Fruit fly (Drosophila melanogaster) whole organism, embryonic: ENCODE results near the gene rhea.

ENCODE experiments used
- Aef1 ChIP-seq: fragments of 200-800 bp; sonication (Bioruptor generic); IDR thresholded peaks from 3 replicates; pipeline ENCODE4 v1.3.6; 2022; ENCODE audit warnings: missing biosample characterization, missing genetic modification characterization
- Bdp1 ChIP-seq: fragments of 200-800 bp; sonication (Bioruptor generic); optimal IDR thresholded peaks from 3 replicates; lab custom pipeline; 2016; ENCODE audit warnings: missing biosample characterization, missing genetic modification characterization
- CG12071 ChIP-seq: fragments of 200-800 bp; sonication (Bioruptor generic); optimal IDR thresholded peaks from 3 replicates; lab custom pipeline; 2018; ENCODE audit warnings: missing biosample characterization, mild to moderate bottlenecking, missing genetic modification characterization
- CG12769 ChIP-seq: fragments of 200-800 bp; sonication (Bioruptor generic); optimal IDR thresholded peaks from 2 replicates; lab custom pipeline; 2019; ENCODE audit warnings: missing biosample characterization, mild to moderate bottlenecking, missing genetic modification characterization, moderate library complexity
- CG14667 ChIP-seq: fragments of 200-800 bp; sonication (Bioruptor generic); IDR thresholded peaks from 2 replicates; pipeline ENCODE4 v1.3.6; 2022; ENCODE audit warnings: missing biosample characterization, missing genetic modification characterization
- CG15073 ChIP-seq: fragments of 200-800 bp; sonication (Bioruptor generic); optimal IDR thresholded peaks from 2 replicates; lab custom pipeline; 2016; ENCODE audit warnings: missing biosample characterization, missing genetic modification characterization
- CG15479 ChIP-seq: fragments of 200-800 bp; sonication (Bioruptor generic); optimal IDR thresholded peaks from 3 replicates; lab custom pipeline; 2019; ENCODE audit warnings: missing biosample characterization, mild to moderate bottlenecking, missing genetic modification characterization, moderate library complexity
- CG15514 ChIP-seq: fragments of 200-800 bp; sonication (Bioruptor generic); optimal IDR thresholded peaks from 3 replicates; lab custom pipeline; 2017; ENCODE audit warnings: missing biosample characterization, missing genetic modification characterization, mild to moderate bottlenecking, moderate library complexity, missing genetic modification reagents
- CG16779 ChIP-seq: fragments of 200-800 bp; sonication (Bioruptor generic); IDR thresholded peaks from 2 replicates; pipeline ENCODE4 v1.3.6; 2022; ENCODE audit warnings: missing biosample characterization, missing genetic modification characterization
- CG16815 ChIP-seq: fragments of 200-800 bp; sonication (Bioruptor generic); optimal IDR thresholded peaks from 3 replicates; lab custom pipeline; 2017; ENCODE audit warnings: missing biosample characterization, mild to moderate bottlenecking, missing genetic modification characterization
- CG18764 ChIP-seq: fragments of 200-800 bp; sonication (Bioruptor generic); optimal IDR thresholded peaks from 3 replicates; lab custom pipeline; 2016; ENCODE audit warnings: missing biosample characterization, missing genetic modification characterization
- CG30403 ChIP-seq: fragments of 200-800 bp; sonication (Bioruptor generic); optimal IDR thresholded peaks from 3 replicates; lab custom pipeline; 2016; ENCODE audit warnings: missing biosample characterization, missing genetic modification characterization
- CG30431 ChIP-seq: fragments of 200-800 bp; sonication (Bioruptor generic); optimal IDR thresholded peaks from 2 replicates; lab custom pipeline; 2017; ENCODE audit warnings: missing biosample characterization, missing genetic modification characterization
- CG31365 ChIP-seq: fragments of 200-800 bp; sonication (Bioruptor generic); optimal IDR thresholded peaks from 2 replicates; lab custom pipeline; 2018; ENCODE audit warnings: missing biosample characterization, mild to moderate bottlenecking, missing genetic modification characterization
- CG32532 ChIP-seq: fragments of 200-800 bp; sonication (Bioruptor generic); IDR thresholded peaks from 2 replicates; pipeline ENCODE4 v1.3.6; 2022; ENCODE audit warnings: missing biosample characterization, missing genetic modification characterization
- CG3847 ChIP-seq: fragments of 200-800 bp; sonication (Bioruptor generic); IDR thresholded peaks from 2 replicates; pipeline ENCODE4 v1.3.6; 2022; ENCODE audit warnings: missing biosample characterization, missing genetic modification characterization
- CG6765 ChIP-seq: fragments of 200-800 bp; sonication (Bioruptor generic); optimal IDR thresholded peaks from 3 replicates; lab custom pipeline; 2017; ENCODE audit warnings: missing biosample characterization, mild to moderate bottlenecking, missing genetic modification characterization
- CG6854 ChIP-seq: fragments of 200-800 bp; sonication (Bioruptor generic); optimal IDR thresholded peaks from 3 replicates; lab custom pipeline; 2017; ENCODE audit warnings: missing biosample characterization, mild to moderate bottlenecking, missing genetic modification characterization
- CG8281 ChIP-seq: fragments of 200-800 bp; sonication (Bioruptor generic); optimal IDR thresholded peaks from 2 replicates; lab custom pipeline; 2018; ENCODE audit warnings: missing biosample characterization, mild to moderate bottlenecking, missing genetic modification characterization, moderate library complexity
- CG9797 ChIP-seq: fragments of 200-800 bp; sonication (Bioruptor generic); optimal IDR thresholded peaks from 3 replicates; lab custom pipeline; 2018; ENCODE audit warnings: missing biosample characterization, mild to moderate bottlenecking, missing genetic modification characterization
- Camta ChIP-seq: fragments of 200-800 bp; sonication (Bioruptor generic); optimal IDR thresholded peaks from 2 replicates; lab custom pipeline; 2016; ENCODE audit warnings: missing biosample characterization, missing genetic modification characterization
- D19A ChIP-seq: fragments of 200-800 bp; optimal IDR thresholded peaks from 3 replicates; lab custom pipeline; 2019; ENCODE audit warnings: missing biosample characterization, mild to moderate bottlenecking, missing genetic modification characterization, moderate library complexity
- Gsc ChIP-seq: fragments of 200-800 bp; sonication (Bioruptor generic); IDR thresholded peaks from 2 replicates; pipeline ENCODE4 v1.3.6; 2022; ENCODE audit warnings: missing biosample characterization, missing genetic modification characterization
- MBD-R2 ChIP-seq: fragments of 200-800 bp; sonication (Bioruptor generic); IDR thresholded peaks from 2 replicates; pipeline ENCODE4 v1.3.6; 2022; ENCODE audit warnings: missing biosample characterization, missing genetic modification characterization
- Max ChIP-seq: fragments of 200-800 bp; sonication (Bioruptor generic); optimal IDR thresholded peaks from 2 replicates; lab custom pipeline; 2016; ENCODE audit warnings: missing biosample characterization, mild to moderate bottlenecking, missing genetic modification characterization
- NC2α ChIP-seq: fragments of 200-800 bp; sonication (Bioruptor generic); optimal IDR thresholded peaks from 2 replicates; lab custom pipeline; 2016; ENCODE audit warnings: missing biosample characterization, missing genetic modification characterization
- Optix ChIP-seq: fragments of 200-800 bp; sonication (Bioruptor generic); IDR thresholded peaks from 3 replicates; pipeline ENCODE4 v1.3.6; 2022; ENCODE audit warnings: missing biosample characterization, missing genetic modification characterization
- Trl ChIP-seq, 3 experiments: fragments of >200 bp in 2 of 3; fragments of 200-800 bp in 1 of 3; sonication (Bioruptor generic) in 1 of 3; optimal IDR thresholded peaks; 2 replicates in 1 of 3; 3 replicates in 2 of 3; lab custom pipeline; 2016 to 2017; ENCODE audit warnings: missing biosample characterization in 1 of 3, missing genetic modification characterization in 1 of 3
- Usf ChIP-seq: fragments of 200-800 bp; sonication (Bioruptor generic); optimal IDR thresholded peaks from 2 replicates; lab custom pipeline; 2017; ENCODE audit warnings: missing genotype, missing biosample characterization, missing genetic modification characterization
- cg ChIP-seq: fragments of 200-800 bp; sonication (Bioruptor generic); optimal IDR thresholded peaks from 3 replicates; lab custom pipeline; 2019; ENCODE audit warnings: missing biosample characterization, mild to moderate bottlenecking, missing genetic modification characterization, moderate library complexity
- chinmo ChIP-seq: fragments of 200-800 bp; sonication (Bioruptor generic); IDR thresholded peaks from 4 replicates; pipeline ENCODE4 v1.3.6; 2022; ENCODE audit warnings: missing biosample characterization, missing genetic modification characterization; ENCODE audit not compliant: partially characterized antibody
- chm ChIP-seq: fragments of 200-800 bp; sonication (Bioruptor generic); IDR thresholded peaks from 2 replicates; pipeline ENCODE4 v1.3.6; 2022; ENCODE audit warnings: missing biosample characterization, missing genetic modification characterization
- dpn ChIP-seq, 2 experiments: fragments of 200-800 bp; sonication (Bioruptor generic); optimal IDR thresholded peaks; 3 replicates each; lab custom pipeline; 2016; ENCODE audit warnings: missing biosample characterization in 2 of 2, missing genetic modification characterization in 2 of 2
- fd102C ChIP-seq: fragments of 200-800 bp; sonication (Bioruptor generic); optimal IDR thresholded peaks from 2 replicates; lab custom pipeline; 2018; ENCODE audit warnings: missing biosample characterization, mild to moderate bottlenecking, missing genetic modification characterization, moderate library complexity
- gce ChIP-seq: fragments of 200-800 bp; sonication (Bioruptor generic); IDR thresholded peaks from 3 replicates; pipeline ENCODE4 v1.3.6; 2022; ENCODE audit warnings: missing biosample characterization, missing genetic modification characterization
- ind ChIP-seq: fragments of 200-800 bp; sonication (Bioruptor generic); optimal IDR thresholded peaks from 3 replicates; lab custom pipeline; 2016; ENCODE audit warnings: missing biosample characterization, missing genetic modification characterization
- ken ChIP-seq: fragments of 200-800 bp; sonication (Bioruptor generic); IDR thresholded peaks from 3 replicates; pipeline ENCODE4 v1.3.6; 2022; ENCODE audit warnings: missing biosample characterization, missing genetic modification characterization
- lilli ChIP-seq: fragments of 200-800 bp; sonication (Bioruptor generic); optimal IDR thresholded peaks from 3 replicates; lab custom pipeline; 2016; ENCODE audit warnings: missing biosample characterization, missing genetic modification characterization
- lov ChIP-seq, 2 experiments: fragments of 200-800 bp in 1 of 2; fragments of >200 bp in 1 of 2; sonication (Bioruptor generic) in 1 of 2; IDR thresholded peaks in 1 of 2; optimal IDR thresholded peaks in 1 of 2; 2 replicates in 1 of 2; 3 replicates in 1 of 2; pipeline versions ENCODE4 v1.3.6 to Lab custom; 2017 to 2022; ENCODE audit warnings: missing biosample characterization in 1 of 2, missing genetic modification characterization in 1 of 2
- nerfin-2 ChIP-seq: fragments of 200-800 bp; sonication (Bioruptor generic); IDR thresholded peaks from 2 replicates; pipeline ENCODE4 v1.3.6; 2022; ENCODE audit warnings: missing biosample characterization, missing genetic modification characterization; ENCODE audit not compliant: partially characterized antibody
- nom ChIP-seq: fragments of 200-800 bp; sonication (Bioruptor generic); optimal IDR thresholded peaks from 2 replicates; lab custom pipeline; 2017; ENCODE audit warnings: missing biosample characterization, missing genetic modification characterization, mild to moderate bottlenecking, moderate library complexity, missing genetic modification reagents
- pros ChIP-seq: fragments of 200-800 bp; sonication (Bioruptor generic); optimal IDR thresholded peaks from 3 replicates; lab custom pipeline; 2019; ENCODE audit warnings: missing biosample characterization, mild to moderate bottlenecking, missing genetic modification characterization, moderate library complexity
- pzg ChIP-seq: fragments of 200-800 bp; sonication (Bioruptor generic); optimal IDR thresholded peaks from 3 replicates; lab custom pipeline; 2018; ENCODE audit warnings: missing biosample characterization, mild to moderate bottlenecking, missing genetic modification characterization, moderate library complexity
- sr ChIP-seq: fragments of 200-800 bp; sonication (Bioruptor generic); IDR thresholded peaks from 3 replicates; pipeline ENCODE4 v1.3.6; 2022; ENCODE audit warnings: missing biosample characterization, missing genetic modification characterization
- twi ChIP-seq: fragments of 200-800 bp; optimal IDR thresholded peaks from 2 replicates; lab custom pipeline; 2019; ENCODE audit warnings: missing biosample characterization, mild to moderate bottlenecking, missing genetic modification characterization, moderate library complexity
- unc-4 ChIP-seq: fragments of 200-800 bp; sonication (Bioruptor generic); IDR thresholded peaks from 2 replicates; pipeline ENCODE4 v1.3.6; 2022; ENCODE audit warnings: missing biosample characterization, missing genetic modification characterization; ENCODE audit not compliant: partially characterized antibody

rhea gene

dm6 chr3L:8559754-8560328 lies 15.0 kb downstream of the rhea start (continued):
- peak; percentile 54 for TF ChIP-seq pros
- TF ChIP-seq Optix, result no peak
- TF ChIP-seq CG30431, result no peak
- TF ChIP-seq nom, result no peak
- no peak for TF ChIP-seq CG3847
- TF ChIP-seq chm (GFP tag; lab: Robert Waterston, UW), result peak; percentile 38; the same call in 1 of the 2 replicates
- no peak for TF ChIP-seq CG14667 (GFP tag; lab: Robert Waterston, UW)
- no peak for TF ChIP-seq unc-4

dm6 chr3L:8560637-8561036 lies 15.8 kb downstream of the rhea start:
- no peak for TF ChIP-seq Aef1
- no peak for TF ChIP-seq ken
- no peak for TF ChIP-seq CG16815
- 0 out of 2 replicates have a peak, but pooled peaks have one; percentile 12 for TF ChIP-seq MBD-R2 (GFP tag; lab: Robert Waterston, UW)
- no peak for TF ChIP-seq sr (GFP tag; lab: Robert Waterston, UW)
- no peak for TF ChIP-seq CG8281 (tag; lab: Kevin White, UChicago)
- no peak for TF ChIP-seq fd102C (GFP tag; lab: Kevin White, UChicago)
- TF ChIP-seq CG9797, result no peak
- TF ChIP-seq Trl (optimal IDR thresholded peaks at IDR 0.05; lab: Kevin White, UChicago), result peak in 1 of 2 experiments; percentile 19
- no peak for TF ChIP-seq Trl (GFP tag; optimal IDR thresholded peaks at IDR 0.05; lab: Kevin White, UChicago)
- no peak for TF ChIP-seq CG15073 (GFP tag; lab: Kevin White, UChicago)
- no peak for TF ChIP-seq ind (GFP tag; lab: Kevin White, UChicago)
- no peak for TF ChIP-seq CG16779 (GFP tag; lab: Robert Waterston, UW)
- TF ChIP-seq chinmo (GFP tag; lab: Robert Waterston, UW), result 0 out of 4 replicates have a peak, but pooled peaks have one; percentile 17
- no peak for TF ChIP-seq Bdp1
- TF ChIP-seq pros, result peak; percentile 92
- no peak for TF ChIP-seq D19A (tag; lab: Kevin White, UChicago)
- TF ChIP-seq lilli, result no peak
- peak; percentile 28; the same call in 1 of the 2 replicates for TF ChIP-seq CG32532 (GFP tag; lab: Robert Waterston, UW)
- TF ChIP-seq lov (optimal IDR thresholded peaks at IDR 0.05; lab: Kevin White, UChicago), result no peak
- TF ChIP-seq lov (GFP tag; IDR thresholded peaks at IDR 0.05; lab: Robert Waterston, UW), result 0 out of 3 replicates have a peak, but pooled peaks have one; percentile 14
- TF ChIP-seq CG31365 (tag; lab: Kevin White, UChicago), result no peak
- TF ChIP-seq CG6854 (GFP tag; lab: Kevin White, UChicago), result no peak
- TF ChIP-seq cg (GFP tag; lab: Kevin White, UChicago), result peak; percentile 7
- no peak for TF ChIP-seq gce (GFP tag; lab: Robert Waterston, UW)
- no peak for TF ChIP-seq Usf
- no peak for TF ChIP-seq CG12769 (tag; lab: Kevin White, UChicago)

dm6 chr3L:8575844-8576842 lies 31.3 kb downstream of the rhea start, which contains the start of the genes CG6638 and CG43078:
Gene CG6638, minus strand, starts transcription at chr3L:8576078.
Gene CG43078, plus strand, starts transcription at chr3L:8576808.
- TF ChIP-seq pzg (GFP tag; lab: Kevin White, UChicago) (peak; percentile 23), CG15514 (GFP tag; lab: Kevin White, UChicago) (no peak), Gsc (no peak), twi (no peak), lilli (peak; percentile 38), dpn (GFP tag; optimal IDR thresholded peaks at IDR 0.05; lab: Kevin White, UChicago) (peak in 1 of 2 experiments; percentile 12), CG30403 (peak; percentile 45), NC2α (GFP tag; lab: Kevin White, UChicago) (no peak), CG18764 (no peak), CG15479 (no peak), Max (GFP tag; lab: Kevin White, UChicago) (no peak), CG12071 (GFP tag; lab: Kevin White, UChicago) (no peak), CG6765 (GFP tag; lab: Kevin White, UChicago) (no peak), nerfin-2 (peak; percentile 11; the same call in 1 of the 2 replicates), Camta (GFP tag; lab: Kevin White, UChicago) (peak; percentile 6)
